Fruit fly (Drosophila melanogaster) whole organism, prepupa: ENCODE data around the gene CG1896.

ENCODE experiments used
- Blimp-1 ChIP-seq: fragments of 200-800 bp; sonication (Bioruptor generic); optimal IDR thresholded peaks from 3 replicates; lab custom pipeline; 2017; ENCODE audit warnings: missing biosample characterization, missing genetic modification characterization, mild to moderate bottlenecking, moderate library complexity, missing genetic modification reagents
- CG10631 ChIP-seq: fragments of 200-800 bp; sonication (Bioruptor generic); optimal IDR thresholded peaks from 2 replicates; lab custom pipeline; 2016; ENCODE audit warnings: missing biosample characterization, missing genetic modification characterization
- CG11294 ChIP-seq: fragments of 200-800 bp; sonication (Bioruptor generic); IDR thresholded peaks from 2 replicates; pipeline ENCODE4 v1.3.6; 2022; ENCODE audit warnings: missing biosample characterization, missing genetic modification characterization
- CG11762 ChIP-seq: fragments of 200-800 bp; sonication (Bioruptor generic); optimal IDR thresholded peaks from 3 replicates; lab custom pipeline; 2016; ENCODE audit warnings: missing biosample characterization, missing genetic modification characterization; ENCODE audit not compliant: insufficient read depth
- CG15336 ChIP-seq: fragments of 200-800 bp; sonication (Bioruptor generic); IDR thresholded peaks from 2 replicates; pipeline ENCODE4 v1.3.6; 2022; ENCODE audit warnings: missing biosample characterization, missing genetic modification characterization
- CG1621 ChIP-seq: fragments of 200-800 bp; sonication (Bioruptor generic); optimal IDR thresholded peaks from 3 replicates; lab custom pipeline; 2018; ENCODE audit warnings: missing biosample characterization, mild to moderate bottlenecking, missing genetic modification characterization
- CG16779 ChIP-seq: fragments of 200-800 bp; sonication (Bioruptor generic); optimal IDR thresholded peaks from 3 replicates; lab custom pipeline; 2017; ENCODE audit warnings: missing biosample characterization, mild to moderate bottlenecking, missing genetic modification characterization
- CG3032 ChIP-seq: fragments of 200-800 bp; optimal IDR thresholded peaks from 2 replicates; lab custom pipeline; 2019; ENCODE audit warnings: missing biosample characterization, mild to moderate bottlenecking, missing genetic modification characterization, moderate library complexity
- CG31627 ChIP-seq: fragments of 200-800 bp; sonication (Bioruptor generic); optimal IDR thresholded peaks from 3 replicates; lab custom pipeline; 2016; ENCODE audit warnings: missing biosample characterization, missing genetic modification characterization
- CG32006 ChIP-seq: fragments of 200-800 bp; sonication (Bioruptor generic); optimal IDR thresholded peaks from 3 replicates; lab custom pipeline; 2017; ENCODE audit warnings: missing biosample characterization, mild to moderate bottlenecking, missing genetic modification characterization
- CG34406 ChIP-seq: fragments of 200-800 bp; sonication (Bioruptor generic); optimal IDR thresholded peaks from 3 replicates; lab custom pipeline; 2016; ENCODE audit warnings: missing biosample characterization, missing genetic modification characterization
- CG3919 ChIP-seq: fragments of 200-800 bp; sonication (Bioruptor generic); optimal IDR thresholded peaks from 3 replicates; lab custom pipeline; 2016; ENCODE audit warnings: missing biosample characterization, missing genetic modification characterization
- CG4318 ChIP-seq: fragments of 200-800 bp; sonication (Bioruptor generic); optimal IDR thresholded peaks from 3 replicates; lab custom pipeline; 2017; ENCODE audit warnings: missing biosample characterization, mild to moderate bottlenecking, missing genetic modification characterization
- CG6163 ChIP-seq: fragments of 200-800 bp; sonication (Bioruptor generic); IDR thresholded peaks from 3 replicates; pipeline ENCODE4 v1.3.6; 2022; ENCODE audit warnings: missing biosample characterization, missing genetic modification characterization
- CG6276 ChIP-seq: fragments of 200-800 bp; sonication (Bioruptor generic); optimal IDR thresholded peaks from 2 replicates; lab custom pipeline; 2017; ENCODE audit warnings: missing biosample characterization, mild to moderate bottlenecking, missing genetic modification characterization
- CG6792 ChIP-seq: fragments of 200-800 bp; sonication (Bioruptor generic); optimal IDR thresholded peaks from 3 replicates; lab custom pipeline; 2016; ENCODE audit warnings: missing biosample characterization, missing genetic modification characterization
- CG6808 ChIP-seq: fragments of 200-800 bp; sonication (Bioruptor generic); optimal IDR thresholded peaks from 3 replicates; lab custom pipeline; 2017; ENCODE audit warnings: missing biosample characterization, missing genetic modification characterization, mild to moderate bottlenecking, moderate library complexity, missing genetic modification reagents
- CG7368 ChIP-seq: fragments of 200-800 bp; sonication (Bioruptor generic); optimal IDR thresholded peaks from 3 replicates; lab custom pipeline; 2016; ENCODE audit warnings: missing biosample characterization, missing genetic modification characterization
- CG8119 ChIP-seq: fragments of 200-800 bp; sonication (Bioruptor generic); IDR thresholded peaks from 3 replicates; pipeline ENCODE4 v1.3.6; 2022; ENCODE audit warnings: missing biosample characterization, missing genetic modification characterization
- CG8319 ChIP-seq: fragments of 200-800 bp; sonication (Bioruptor generic); optimal IDR thresholded peaks from 3 replicates; lab custom pipeline; 2016; ENCODE audit warnings: missing biosample characterization, missing genetic modification characterization
- CG8632 ChIP-seq: fragments of 200-800 bp; sonication (Bioruptor generic); optimal IDR thresholded peaks from 3 replicates; lab custom pipeline; 2016; ENCODE audit warnings: missing biosample characterization, missing genetic modification characterization
- CG9139 ChIP-seq: fragments of 200-800 bp; sonication (Bioruptor generic); optimal IDR thresholded peaks from 3 replicates; lab custom pipeline; 2017; ENCODE audit warnings: missing biosample characterization, mild to moderate bottlenecking, missing genetic modification characterization
- Eip75B ChIP-seq: fragments of 200-800 bp; sonication (Bioruptor generic); optimal IDR thresholded peaks from 3 replicates; lab custom pipeline; 2016; ENCODE audit warnings: missing biosample characterization, missing genetic modification characterization
- Eip78C ChIP-seq: fragments of 200-800 bp; sonication (Bioruptor generic); peaks from one replicate; lab custom pipeline; 2016; ENCODE audit warnings: missing biosample characterization, missing genetic modification characterization
- Ets21C ChIP-seq: fragments of 200-800 bp; sonication (Bioruptor generic); optimal IDR thresholded peaks from 3 replicates; lab custom pipeline; 2016; ENCODE audit warnings: missing biosample characterization, missing genetic modification characterization
- Ets96B ChIP-seq: fragments of 200-800 bp; optimal IDR thresholded peaks from 2 replicates; lab custom pipeline; 2019; ENCODE audit warnings: missing biosample characterization, mild to moderate bottlenecking, missing genetic modification characterization, moderate library complexity
- Gug ChIP-seq: fragments of 200-800 bp; sonication (Bioruptor generic); IDR thresholded peaks from 2 replicates; pipeline ENCODE4 v1.3.6; 2022; ENCODE audit warnings: missing biosample characterization, missing genetic modification characterization
- Hr38 ChIP-seq: sonication (Bioruptor generic); optimal IDR thresholded peaks from 2 replicates; lab custom pipeline; 2016; ENCODE audit warnings: missing biosample characterization, missing genetic modification characterization
- Hr39 ChIP-seq: fragments of 200-800 bp; sonication (Bioruptor generic); optimal IDR thresholded peaks from 2 replicates; lab custom pipeline; 2016; ENCODE audit warnings: missing biosample characterization, missing genetic modification characterization
- Hr4 ChIP-seq: fragments of 200-800 bp; sonication (Bioruptor generic); optimal IDR thresholded peaks from 3 replicates; lab custom pipeline; 2016; ENCODE audit warnings: missing biosample characterization, missing genetic modification characterization
- Lpt ChIP-seq: fragments of 200-800 bp; sonication (Bioruptor generic); optimal IDR thresholded peaks from 3 replicates; lab custom pipeline; 2016; ENCODE audit warnings: missing biosample characterization, missing genetic modification characterization
- Met ChIP-seq: fragments of 200-800 bp; sonication (Bioruptor generic); optimal IDR thresholded peaks from 3 replicates; lab custom pipeline; 2016; ENCODE audit warnings: missing biosample characterization, missing genetic modification characterization
- Smox ChIP-seq: fragments of 200-800 bp; sonication (Bioruptor generic); optimal IDR thresholded peaks from 3 replicates; lab custom pipeline; 2016; ENCODE audit warnings: missing biosample characterization, missing genetic modification characterization
- Sox102F ChIP-seq: fragments of 200-800 bp; sonication (Bioruptor generic); optimal IDR thresholded peaks from 2 replicates; lab custom pipeline; 2016; ENCODE audit warnings: missing biosample characterization, mild to moderate bottlenecking, missing genetic modification characterization
- Sox14 ChIP-seq: fragments of 200-800 bp; sonication (Bioruptor generic); optimal IDR thresholded peaks from 3 replicates; lab custom pipeline; 2016; ENCODE audit warnings: missing biosample characterization, missing genetic modification characterization
- Sox15 ChIP-seq: fragments of 200-800 bp; sonication (Bioruptor generic); optimal IDR thresholded peaks from 3 replicates; lab custom pipeline; 2016; ENCODE audit warnings: missing biosample characterization, missing genetic modification characterization
- achi ChIP-seq: fragments of 200-800 bp; sonication (Bioruptor generic); optimal IDR thresholded peaks from 3 replicates; lab custom pipeline; 2016; ENCODE audit warnings: missing biosample characterization, missing genetic modification characterization
- cyc ChIP-seq: fragments of 200-800 bp; sonication (Bioruptor generic); optimal IDR thresholded peaks from 3 replicates; lab custom pipeline; 2016; ENCODE audit warnings: missing biosample characterization, missing genetic modification characterization
- dac ChIP-seq: fragments of 200-800 bp; sonication (Bioruptor generic); optimal IDR thresholded peaks from 2 replicates; lab custom pipeline; 2017; ENCODE audit warnings: missing biosample characterization, mild to moderate bottlenecking, missing genetic modification characterization
- eg ChIP-seq: fragments of 200-800 bp; sonication (Bioruptor generic); IDR thresholded peaks from 3 replicates; pipeline ENCODE4 v1.3.6; 2022; ENCODE audit warnings: missing biosample characterization, missing genetic modification characterization
- esn ChIP-seq: fragments of 200-800 bp; sonication (Bioruptor generic); optimal IDR thresholded peaks from 2 replicates; lab custom pipeline; 2016; ENCODE audit warnings: missing biosample characterization, mild to moderate bottlenecking, missing genetic modification characterization, moderate library complexity
- fd59A ChIP-seq: fragments of 200-800 bp; sonication (Bioruptor generic); optimal IDR thresholded peaks from 2 replicates; lab custom pipeline; 2017; ENCODE audit warnings: missing biosample characterization, mild to moderate bottlenecking, missing genetic modification characterization, missing genetic modification reagents
- fd85E ChIP-seq: fragments of 200-800 bp; sonication (Bioruptor generic); optimal IDR thresholded peaks from 3 replicates; lab custom pipeline; 2016; ENCODE audit warnings: missing biosample characterization, missing genetic modification characterization
- fkh ChIP-seq: fragments of 200-800 bp; sonication (Bioruptor generic); optimal IDR thresholded peaks from 3 replicates; lab custom pipeline; 2017; ENCODE audit warnings: missing biosample characterization, mild to moderate bottlenecking, missing genetic modification characterization, moderate library complexity
- lz ChIP-seq: fragments of 200-800 bp; sonication (Bioruptor generic); optimal IDR thresholded peaks from 3 replicates; lab custom pipeline; 2016; ENCODE audit warnings: missing biosample characterization, missing genetic modification characterization
- net ChIP-seq: fragments of 200-800 bp; sonication (Bioruptor generic); optimal IDR thresholded peaks from 3 replicates; lab custom pipeline; 2016; ENCODE audit warnings: missing biosample characterization, missing genetic modification characterization
- pdm3 ChIP-seq: fragments of 200-800 bp; sonication (Bioruptor generic); optimal IDR thresholded peaks from 3 replicates; lab custom pipeline; 2016; ENCODE audit warnings: missing biosample characterization, missing genetic modification characterization
- salr ChIP-seq, 2 experiments: fragments of 200-800 bp; sonication (Bioruptor generic); optimal IDR thresholded peaks; 3 replicates each; lab custom pipeline; 2016 to 2018; ENCODE audit warnings: missing biosample characterization in 2 of 2, missing genetic modification characterization in 2 of 2, mild to moderate bottlenecking in 1 of 2
- ss ChIP-seq, 2 experiments: fragments of 200-800 bp; sonication (Bioruptor generic); optimal IDR thresholded peaks; 2 replicates in 1 of 2; 3 replicates in 1 of 2; lab custom pipeline; 2017 to 2018; ENCODE audit warnings: mild to moderate bottlenecking in 2 of 2, missing biosample characterization in 2 of 2, missing genetic modification characterization in 2 of 2, moderate library complexity in 1 of 2
- svp ChIP-seq: fragments of 200-800 bp; sonication (Bioruptor generic); peaks from one replicate; lab custom pipeline; 2016; ENCODE audit warnings: missing biosample characterization, missing genetic modification characterization
- topi ChIP-seq: fragments of 200-800 bp; sonication (Bioruptor generic); optimal IDR thresholded peaks from 3 replicates; lab custom pipeline; 2016; ENCODE audit warnings: missing biosample characterization, missing genetic modification characterization
- vri ChIP-seq: fragments of 200-800 bp; sonication (Bioruptor generic); optimal IDR thresholded peaks from 3 replicates; lab custom pipeline; 2016; ENCODE audit warnings: missing biosample characterization, mild to moderate bottlenecking, missing genetic modification characterization

CG1896 gene

dm6 chr3R:31744044-31744652 lies at the start of gene CG1896:
CG1896 (plus strand) TSS chr3R:31744282.
- TF ChIP-seq Smox (GFP tag; lab: Kevin White, UChicago) (peak; percentile 65), CG32006 (GFP tag; lab: Kevin White, UChicago) (peak; percentile 65), Hr39 (GFP tag; lab: Kevin White, UChicago) (peak; percentile 55), achi (GFP tag; lab: Kevin White, UChicago) (peak; percentile 77), CG7368 (GFP tag; lab: Kevin White, UChicago) (peak; percentile 32), lz (GFP tag; lab: Kevin White, UChicago) (peak; percentile 66), Eip75B (peak; percentile 51), cyc (peak; percentile 53), Met (peak; percentile 69), salr (GFP tag; optimal IDR thresholded peaks at IDR 0.05; lab: Kevin White, UChicago) (peak in 1 of 2 experiments; percentile 67), CG8319 (GFP tag; lab: Kevin White, UChicago) (peak; percentile 19), Hr4 (GFP tag; lab: Kevin White, UChicago) (peak; percentile 64), CG9139 (GFP tag; lab: Kevin White, UChicago) (no peak), CG10631 (GFP tag; lab: Kevin White, UChicago) (peak; percentile 65), Hr38 (GFP tag; lab: Kevin White, UChicago) (no peak), CG34406 (GFP tag; lab: Kevin White, UChicago) (peak; percentile 74), ss (GFP tag; optimal IDR thresholded peaks at IDR 0.05; lab: Kevin White, UChicago) (peak in 1 of 2 experiments; percentile 48), fd59A (GFP tag; lab: Kevin White, UChicago) (no peak), dac (GFP tag; lab: Kevin White, UChicago) (peak; percentile 19), Gug (GFP tag; lab: Robert Waterston, UW) (peak; percentile 49), svp (GFP tag; lab: Kevin White, UChicago) (peak; percentile 60), CG6163 (GFP tag; lab: Robert Waterston, UW) (peak; percentile 83), Sox15 (peak; percentile 31), topi (GFP tag; lab: Kevin White, UChicago) (peak; percentile 70), CG6276 (GFP tag; lab: Kevin White, UChicago) (no peak), CG3919 (peak; percentile 74), esn (GFP tag; lab: Kevin White, UChicago) (peak; percentile 80), CG4318 (no peak), CG15336 (GFP tag; lab: Robert Waterston, UW) (peak; percentile 60), Ets21C (no peak), CG6792 (peak; percentile 20), CG31627 (GFP tag; lab: Kevin White, UChicago) (peak; percentile 60), Lpt (GFP tag; lab: Kevin White, UChicago) (peak; percentile 10), CG6808 (GFP tag; lab: Kevin White, UChicago) (no peak), Blimp-1 (GFP tag; lab: Kevin White, UChicago) (no peak), net (GFP tag; lab: Kevin White, UChicago) (peak; percentile 73), CG3032 (peak; percentile 40), Eip78C (GFP tag; lab: Kevin White, UChicago) (peak; percentile 87), eg (peak; percentile 85), Ets96B (tag; lab: Kevin White, UChicago) (peak; percentile 51), CG8119 (peak; percentile 50; the same call in 1 of the 3 replicates), Sox14 (peak; percentile 73), CG16779 (tag; lab: Kevin White, UChicago) (peak; percentile 24), Sox102F (GFP tag; lab: Kevin White, UChicago) (no peak), pdm3 (GFP tag; lab: Kevin White, UChicago) (peak; percentile 73), fkh (GFP tag; lab: Kevin White, UChicago) (no peak), vri (GFP tag; lab: Kevin White, UChicago) (no peak), fd85E (GFP tag; lab: Kevin White, UChicago) (no peak), CG11294 (GFP tag; lab: Robert Waterston, UW) (0 out of 2 replicates have a peak, but pooled peaks have one; percentile 26), CG8632 (peak; percentile 58), CG1621 (tag; lab: Kevin White, UChicago) (peak; percentile 43), CG11762 (peak; percentile 46)
